Fruit fly (Drosophila melanogaster): Measurements from ENCODE around the gene Drep4.

DNA sequence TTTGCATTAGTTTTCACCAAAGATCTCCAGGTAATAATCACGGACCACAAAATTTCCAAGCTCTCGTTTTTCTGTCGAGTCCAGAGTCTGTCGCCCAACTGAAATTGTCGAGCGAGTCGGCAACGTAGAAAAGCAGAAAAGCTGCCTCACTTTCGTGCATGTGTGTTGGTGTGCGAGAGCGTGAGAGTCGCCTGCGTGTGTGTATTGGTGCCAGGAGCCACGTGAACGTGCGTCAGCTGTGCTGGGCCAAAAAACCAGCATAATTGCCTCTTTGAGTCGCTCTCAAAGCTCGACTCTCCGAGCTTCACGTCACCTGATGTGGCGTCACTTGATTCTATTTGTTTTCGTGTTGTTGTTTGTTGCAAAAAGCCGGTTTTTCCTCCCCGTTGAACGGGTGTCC is 44.8 kb upstream of the Drep4 start, which contains the start of gene hbt:
- no peak for TF ChIP-seq Myc (optimal IDR thresholded peaks at IDR 0.05)
- TF ChIP-seq insv (optimal IDR thresholded peaks at IDR 0.05), result no peak
- no peak for TF ChIP-seq h (optimal IDR thresholded peaks at IDR 0.05)
- no peak for TF ChIP-seq ttk (optimal IDR thresholded peaks at IDR 0.05)
